Worm (Caenorhabditis elegans) whole organism, L3 larva: Measurements from ENCODE around the gene nas-28.

ENCODE experiments used
- R02D3.7 ChIP-seq: fragments of 150-350 bp; optimal IDR thresholded peaks from 2 replicates; lab custom pipeline; 2014; ENCODE audit warnings: missing biosample characterization, missing genetic modification characterization
- ZK546.5 ChIP-seq: sonication (generic microtip); optimal IDR thresholded peaks from 2 replicates; lab custom pipeline; 2017; ENCODE audit warnings: missing biosample characterization, missing genetic modification characterization
- ama-1 ChIP-seq: fragments of 150-350 bp; optimal IDR thresholded peaks from 2 replicates; lab custom pipeline; 2018
- ceh-16 ChIP-seq: sonication (generic microtip); optimal IDR thresholded peaks from 2 replicates; lab custom pipeline; 2017; ENCODE audit warnings: missing biosample characterization, missing genetic modification characterization
- ceh-28 ChIP-seq: fragments of 150-350 bp; optimal IDR thresholded peaks from 2 replicates; lab custom pipeline; 2014; ENCODE audit warnings: missing biosample characterization, missing genetic modification reagents, missing genetic modification characterization
- ceh-82 ChIP-seq: fragments of 150-350 bp; optimal IDR thresholded peaks from 2 replicates; lab custom pipeline; 2014; ENCODE audit warnings: missing biosample characterization, missing genetic modification characterization
- ceh-9 ChIP-seq: sonication (generic microtip); optimal IDR thresholded peaks from 2 replicates; lab custom pipeline; 2018; ENCODE audit warnings: missing biosample characterization, missing genetic modification characterization
- daf-12 ChIP-seq: fragments of 150-350 bp; optimal IDR thresholded peaks from 2 replicates; lab custom pipeline; 2014; ENCODE audit warnings: missing biosample characterization, missing genetic modification reagents, missing genetic modification characterization
- egl-27 ChIP-seq: sonication (generic microtip); optimal IDR thresholded peaks from 4 replicates; lab custom pipeline; 2017; ENCODE audit warnings: missing biosample characterization, missing genetic modification reagents, missing genetic modification characterization
- egl-5 ChIP-seq: fragments of 150-350 bp; optimal IDR thresholded peaks from 2 replicates; lab custom pipeline; 2017; ENCODE audit warnings: missing biosample characterization, missing genetic modification reagents, missing genetic modification characterization, inconsistent platforms
- elt-1 ChIP-seq: fragments of 150-350 bp; optimal IDR thresholded peaks from 2 replicates; lab custom pipeline; 2014; ENCODE audit warnings: missing biosample characterization, missing genetic modification characterization
- elt-2 ChIP-seq: sonication (generic microtip); optimal IDR thresholded peaks from 2 replicates; lab custom pipeline; 2016; ENCODE audit warnings: missing genetic modification reagents, mild to moderate bottlenecking, missing genetic modification characterization, missing compliant biosample characterization
- elt-3 ChIP-seq, 3 experiments: fragments of 150-350 bp in 1 of 3; sonication (generic microtip) in 2 of 3; optimal IDR thresholded peaks; 2 replicates in 2 of 3; 4 replicates in 1 of 3; lab custom pipeline; 2014 to 2017; ENCODE audit warnings: missing biosample characterization in 3 of 3, missing genetic modification characterization in 3 of 3
- eor-1 ChIP-seq, 2 experiments: fragments of 150-350 bp; optimal IDR thresholded peaks; 2 replicates each; lab custom pipeline; 2014 to 2018; ENCODE audit warnings: missing biosample characterization in 2 of 2, missing genetic modification characterization in 2 of 2
- fkh-10 ChIP-seq: sonication (generic microtip); optimal IDR thresholded peaks from 2 replicates; lab custom pipeline; 2017; ENCODE audit warnings: missing biosample characterization, missing genetic modification reagents, missing genetic modification characterization
- fos-1 ChIP-seq: fragments of 150-350 bp; optimal IDR thresholded peaks from 2 replicates; lab custom pipeline; 2014; ENCODE audit warnings: missing biosample characterization, missing genetic modification characterization
- hmg-11 ChIP-seq: sonication (generic microtip); optimal IDR thresholded peaks from 2 replicates; lab custom pipeline; 2016; ENCODE audit warnings: missing genetic modification characterization, missing compliant biosample characterization
- jun-1 ChIP-seq: fragments of 150-350 bp; optimal IDR thresholded peaks from 2 replicates; lab custom pipeline; 2014; ENCODE audit warnings: missing biosample characterization, missing genetic modification reagents, missing genetic modification characterization
- lin-15B ChIP-seq: fragments of 150-350 bp; optimal IDR thresholded peaks from 2 replicates; lab custom pipeline; 2014; ENCODE audit warnings: missing biosample characterization, missing genetic modification characterization
- lsy-12 ChIP-seq: sonication (generic microtip); optimal IDR thresholded peaks from 2 replicates; lab custom pipeline; 2016; ENCODE audit warnings: mild to moderate bottlenecking, missing genetic modification characterization, missing compliant biosample characterization
- mdl-1 ChIP-seq: fragments of 150-350 bp; optimal IDR thresholded peaks from 2 replicates; lab custom pipeline; 2014; ENCODE audit warnings: missing biosample characterization, missing genetic modification characterization
- mml-1 ChIP-seq: fragments of 150-350 bp; sonication (generic microtip); optimal IDR thresholded peaks from 3 replicates; lab custom pipeline; 2014; ENCODE audit warnings: missing biosample characterization, missing genetic modification characterization
- nhr-11 ChIP-seq: fragments of 150-350 bp; optimal IDR thresholded peaks from 2 replicates; lab custom pipeline; 2014; ENCODE audit warnings: missing biosample characterization, missing genetic modification characterization
- nhr-25 ChIP-seq: sonication (generic microtip); optimal IDR thresholded peaks from 2 replicates; lab custom pipeline; 2017; ENCODE audit warnings: missing biosample characterization, missing genetic modification characterization
- nhr-28 ChIP-seq: fragments of 150-350 bp; optimal IDR thresholded peaks from 2 replicates; lab custom pipeline; 2014; ENCODE audit warnings: missing biosample characterization, missing genetic modification characterization
- nhr-43 ChIP-seq: sonication (generic microtip); optimal IDR thresholded peaks from 2 replicates; lab custom pipeline; 2016; ENCODE audit warnings: mild to moderate bottlenecking, missing genetic modification characterization, missing compliant biosample characterization; ENCODE audit not compliant: poor library complexity, severe bottlenecking
- nhr-67 ChIP-seq: fragments of 150-350 bp; optimal IDR thresholded peaks from 2 replicates; lab custom pipeline; 2014; ENCODE audit warnings: missing biosample characterization, missing genetic modification characterization
- nhr-76 ChIP-seq: fragments of 150-350 bp; sonication (generic microtip); optimal IDR thresholded peaks from 5 replicates; lab custom pipeline; 2014; ENCODE audit warnings: missing biosample characterization, missing genetic modification characterization
- pha-4 ChIP-seq: fragments of 150-350 bp; optimal IDR thresholded peaks from 2 replicates; lab custom pipeline; 2014; ENCODE audit warnings: missing biosample characterization, missing genetic modification reagents, missing genetic modification characterization
- pqm-1 ChIP-seq: fragments of 150-350 bp; optimal IDR thresholded peaks from 2 replicates; lab custom pipeline; 2017; ENCODE audit warnings: missing biosample characterization, missing genetic modification characterization, inconsistent platforms
- skn-1 ChIP-seq: fragments of 150-350 bp; optimal IDR thresholded peaks from 2 replicates; lab custom pipeline; 2014; ENCODE audit warnings: missing biosample characterization, missing genetic modification characterization
- unc-39 ChIP-seq: sonication (generic microtip); optimal IDR thresholded peaks from 4 replicates; lab custom pipeline; 2017; ENCODE audit warnings: missing biosample characterization, missing genetic modification characterization
- unc-62 ChIP-seq: fragments of 150-350 bp; sonication (generic microtip); optimal IDR thresholded peaks from 4 replicates; lab custom pipeline; 2014; ENCODE audit warnings: missing biosample characterization, missing genetic modification reagents, missing genetic modification characterization
- ztf-4 ChIP-seq: fragments of 150-350 bp; optimal IDR thresholded peaks from 2 replicates; lab custom pipeline; 2014; ENCODE audit warnings: missing biosample characterization, missing genetic modification characterization

Gene nas-28

DNA sequence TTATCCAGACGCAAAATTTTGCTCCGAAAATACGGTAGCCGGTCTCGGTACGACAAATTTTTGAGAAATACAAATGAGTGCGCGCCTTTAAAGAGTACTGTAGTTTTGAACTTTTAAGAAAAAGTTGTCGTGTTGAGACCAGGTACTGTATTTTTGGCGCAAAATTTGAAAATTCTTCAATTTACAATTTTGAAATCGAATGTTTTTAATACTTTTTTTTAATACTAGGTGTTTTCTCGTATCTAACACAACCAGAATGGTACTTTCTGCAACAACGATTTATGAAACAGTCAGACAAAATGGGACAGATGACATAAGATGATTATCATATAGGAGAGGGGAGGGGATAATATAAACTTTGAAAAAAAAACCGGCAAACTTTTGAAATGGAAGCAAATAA, 12.7 kb upstream of the nas-28 start:
- no peak for TF ChIP-seq unc-62 (GFP tag; lab: Kevin White, UChicago)
- TF ChIP-seq pha-4, result no peak
- TF ChIP-seq mml-1 (tag; lab: Kevin White, UChicago), result no peak
- no peak for TF ChIP-seq fkh-10 (GFP tag; lab: Kevin White, UChicago)
- no peak for TF ChIP-seq eor-1 (tag; optimal IDR thresholded peaks at IDR 0.05; lab: Kevin White, UChicago)
- TF ChIP-seq daf-12 (tag; lab: Kevin White, UChicago), result no peak
- no peak for TF ChIP-seq ztf-4 (tag; lab: Kevin White, UChicago)
- no peak for TF ChIP-seq nhr-25 (tag; lab: Kevin White, UChicago)
- TF ChIP-seq nhr-43, result no peak
- TF ChIP-seq egl-27 (tag; lab: Kevin White, UChicago), result no peak
- TF ChIP-seq ZK546.5 (tag; lab: Kevin White, UChicago), result no peak
- no peak for TF ChIP-seq mdl-1 (tag; lab: Kevin White, UChicago)
- no peak for TF ChIP-seq ceh-9 (tag; lab: Kevin White, UChicago)

DNA sequence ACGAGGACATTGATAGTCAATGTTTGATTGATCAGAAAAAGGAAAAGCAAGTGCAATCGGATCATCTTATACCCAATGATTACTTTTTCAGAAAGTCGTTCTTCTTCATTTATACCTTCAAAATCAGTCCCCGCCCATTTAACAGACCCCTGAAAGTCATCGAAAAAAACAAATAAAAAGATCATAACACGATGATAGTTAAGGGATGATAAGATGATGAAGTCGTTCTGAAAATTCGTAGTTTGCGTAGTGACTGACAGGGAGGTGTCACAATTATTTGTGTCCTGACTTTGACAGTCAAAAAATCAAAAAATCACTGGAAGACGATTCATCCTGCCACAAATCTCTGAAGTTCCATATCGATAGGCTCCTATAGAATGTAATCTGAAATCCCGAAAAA, 11.5 kb upstream of the nas-28 start, which contains the start of gene ugt-66:
Gene ugt-66 (minus strand): TSS at position 101 of the 400 bp plus-strand sequence.
- TF ChIP-seq ceh-16 (no peak), lin-15B (tag; lab: Kevin White, UChicago) (no peak), R02D3.7 (tag; lab: Kevin White, UChicago) (no peak), nhr-67 (tag; lab: Kevin White, UChicago) (no peak), jun-1 (tag; lab: Kevin White, UChicago) (no peak), fos-1 (tag; lab: Kevin White, UChicago) (no peak)

DNA sequence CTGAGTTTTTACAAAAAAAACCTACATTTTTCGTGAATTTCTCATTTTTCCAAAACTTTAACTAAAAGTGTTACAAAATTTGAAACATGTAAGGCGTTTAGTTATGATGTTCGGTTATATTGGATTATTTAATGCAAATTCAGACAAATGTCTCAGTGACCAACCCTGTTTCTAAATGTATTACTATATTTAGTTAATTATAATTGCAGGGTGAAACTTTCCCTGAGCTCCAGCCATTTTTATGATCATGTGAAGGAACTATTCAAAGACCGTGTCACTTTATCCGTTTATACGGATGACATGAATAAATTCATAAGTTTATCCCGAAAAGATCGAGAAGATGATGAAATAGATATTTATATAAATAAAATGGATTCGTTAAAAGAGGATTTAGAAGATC, 7.8 kb upstream of the nas-28 start, which contains the start of gene C23G10.5:
Gene C23G10.5 (plus strand): TSS at position 301 of the 400 bp plus-strand sequence.
- no peak for TF ChIP-seq elt-1 (tag; lab: Kevin White, UChicago)
- TF ChIP-seq fos-1 (tag; lab: Kevin White, UChicago), result no peak
- TF ChIP-seq fkh-10 (GFP tag; lab: Kevin White, UChicago), result no peak
- TF ChIP-seq ceh-28 (tag; lab: Kevin White, UChicago), result no peak
- no peak for TF ChIP-seq ztf-4 (tag; lab: Kevin White, UChicago)
- no peak for TF ChIP-seq lsy-12 (tag; lab: Kevin White, UChicago)
- TF ChIP-seq egl-5 (tag; lab: Kevin White, UChicago), result no peak
- no peak for TF ChIP-seq ceh-82 (tag; lab: Kevin White, UChicago)

DNA sequence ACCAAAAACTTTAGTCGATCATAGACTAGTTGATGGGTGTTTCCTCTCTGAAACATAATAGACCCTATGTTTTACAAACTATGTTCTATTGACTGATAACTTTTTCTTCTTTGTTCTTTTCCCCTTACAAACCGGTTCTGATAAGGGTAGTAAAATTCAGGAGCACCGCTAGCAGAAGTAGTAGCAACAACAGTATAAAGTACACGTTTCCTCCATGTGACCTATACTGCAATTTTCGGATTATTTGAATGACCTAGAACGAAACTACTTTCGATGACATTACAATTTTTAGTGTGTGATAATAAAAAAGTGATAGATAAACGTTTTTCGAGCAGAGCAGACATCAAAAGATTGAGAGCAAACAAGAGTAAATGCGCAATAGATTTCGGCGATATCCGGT, 2.7 kb downstream of the nas-28 start:
- TF ChIP-seq nhr-76 (tag; lab: Kevin White, UChicago) (no peak), elt-1 (tag; lab: Kevin White, UChicago) (no peak), ztf-4 (tag; lab: Kevin White, UChicago) (no peak), elt-2 (tag; lab: Kevin White, UChicago) (peak; percentile 96), fos-1 (tag; lab: Kevin White, UChicago) (no peak), pqm-1 (peak; percentile 87), skn-1 (tag; lab: Kevin White, UChicago) (peak; percentile 66), jun-1 (tag; lab: Kevin White, UChicago) (peak; percentile 51), nhr-43 (no peak), eor-1 (tag; optimal IDR thresholded peaks at IDR 0.05; lab: Kevin White, UChicago) (no peak), lin-15B (tag; lab: Kevin White, UChicago) (no peak), R02D3.7 (tag; lab: Kevin White, UChicago) (no peak), nhr-28 (tag; lab: Kevin White, UChicago) (no peak), ama-1 (lab: Kevin White, UChicago) (no peak), nhr-11 (tag; lab: Kevin White, UChicago) (no peak), hmg-11 (tag; lab: Kevin White, UChicago) (no peak), ZK546.5 (tag; lab: Kevin White, UChicago) (no peak), pha-4 (peak; percentile 55)

DNA sequence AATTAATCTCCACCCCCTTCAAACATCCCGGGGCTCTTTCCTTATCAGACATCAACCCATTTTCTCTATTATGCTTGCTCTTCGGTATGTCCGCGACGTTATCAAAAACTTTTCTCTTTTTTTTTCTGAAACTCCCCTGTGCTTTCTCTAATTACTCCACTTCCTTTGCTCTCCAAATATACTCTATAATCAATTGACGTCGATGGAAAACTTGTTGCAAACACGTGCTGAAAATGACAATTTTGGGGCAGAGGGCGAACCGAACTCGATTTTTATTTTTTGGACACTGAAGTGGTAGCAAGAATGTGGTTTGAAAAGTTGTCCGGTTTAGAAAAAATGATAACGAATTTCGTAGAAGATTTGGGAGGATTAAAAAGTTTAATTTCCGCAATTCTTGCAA, 4.0 kb downstream of the nas-28 start:
- TF ChIP-seq pha-4 (peak; percentile 62), elt-2 (tag; lab: Kevin White, UChicago) (peak; percentile 96), pqm-1 (peak; percentile 95), mdl-1 (tag; lab: Kevin White, UChicago) (peak; percentile 9), jun-1 (tag; lab: Kevin White, UChicago) (peak; percentile 69), skn-1 (tag; lab: Kevin White, UChicago) (no peak), mml-1 (tag; lab: Kevin White, UChicago) (no peak), unc-39 (tag; lab: Kevin White, UChicago) (no peak), elt-3 (tag; optimal IDR thresholded peaks at IDR 0.05; lab: Kevin White, UChicago) (no peak)
- TF ChIP-seq, all 47 proteins: peak for 5
